Fruit fly (Drosophila melanogaster) whole organism, prepupa: ENCODE measurements around the gene cactin.

ENCODE experiments used
- Blimp-1 ChIP-seq: fragments of 200-800 bp; sonication (Bioruptor generic); optimal IDR thresholded peaks from 3 replicates; lab custom pipeline; 2017; ENCODE audit warnings: missing biosample characterization, missing genetic modification characterization, mild to moderate bottlenecking, moderate library complexity, missing genetic modification reagents
- CG10669 ChIP-seq: fragments of 200-800 bp; sonication (Bioruptor generic); optimal IDR thresholded peaks from 3 replicates; lab custom pipeline; 2018; ENCODE audit warnings: missing biosample characterization, mild to moderate bottlenecking, missing genetic modification characterization, moderate library complexity
- CG11902 ChIP-seq: fragments of 200-800 bp; sonication (Bioruptor generic); optimal IDR thresholded peaks from 3 replicates; lab custom pipeline; 2016; ENCODE audit warnings: missing biosample characterization, missing genetic modification characterization
- CG16779 ChIP-seq: fragments of 200-800 bp; sonication (Bioruptor generic); optimal IDR thresholded peaks from 3 replicates; lab custom pipeline; 2017; ENCODE audit warnings: missing biosample characterization, mild to moderate bottlenecking, missing genetic modification characterization
- CG31627 ChIP-seq: fragments of 200-800 bp; sonication (Bioruptor generic); optimal IDR thresholded peaks from 3 replicates; lab custom pipeline; 2016; ENCODE audit warnings: missing biosample characterization, missing genetic modification characterization
- CG6808 ChIP-seq: fragments of 200-800 bp; sonication (Bioruptor generic); optimal IDR thresholded peaks from 3 replicates; lab custom pipeline; 2017; ENCODE audit warnings: missing biosample characterization, missing genetic modification characterization, mild to moderate bottlenecking, moderate library complexity, missing genetic modification reagents
- CG8119 ChIP-seq: fragments of 200-800 bp; sonication (Bioruptor generic); IDR thresholded peaks from 3 replicates; pipeline ENCODE4 v1.3.6; 2022; ENCODE audit warnings: missing biosample characterization, missing genetic modification characterization
- CG8632 ChIP-seq: fragments of 200-800 bp; sonication (Bioruptor generic); optimal IDR thresholded peaks from 3 replicates; lab custom pipeline; 2016; ENCODE audit warnings: missing biosample characterization, missing genetic modification characterization
- Eip93F ChIP-seq: fragments of 200-800 bp; sonication (Bioruptor generic); optimal IDR thresholded peaks from 2 replicates; lab custom pipeline; 2016; ENCODE audit warnings: missing biosample characterization, mild to moderate bottlenecking, missing genetic modification characterization
- Gug ChIP-seq: fragments of 200-800 bp; sonication (Bioruptor generic); IDR thresholded peaks from 2 replicates; pipeline ENCODE4 v1.3.6; 2022; ENCODE audit warnings: missing biosample characterization, missing genetic modification characterization
- Hr38 ChIP-seq: sonication (Bioruptor generic); optimal IDR thresholded peaks from 2 replicates; lab custom pipeline; 2016; ENCODE audit warnings: missing biosample characterization, missing genetic modification characterization
- Lpt ChIP-seq: fragments of 200-800 bp; sonication (Bioruptor generic); optimal IDR thresholded peaks from 3 replicates; lab custom pipeline; 2016; ENCODE audit warnings: missing biosample characterization, missing genetic modification characterization
- acj6 ChIP-seq: fragments of 200-800 bp; sonication (Bioruptor generic); optimal IDR thresholded peaks from 3 replicates; lab custom pipeline; 2016; ENCODE audit warnings: missing biosample characterization, missing genetic modification characterization

DNA sequence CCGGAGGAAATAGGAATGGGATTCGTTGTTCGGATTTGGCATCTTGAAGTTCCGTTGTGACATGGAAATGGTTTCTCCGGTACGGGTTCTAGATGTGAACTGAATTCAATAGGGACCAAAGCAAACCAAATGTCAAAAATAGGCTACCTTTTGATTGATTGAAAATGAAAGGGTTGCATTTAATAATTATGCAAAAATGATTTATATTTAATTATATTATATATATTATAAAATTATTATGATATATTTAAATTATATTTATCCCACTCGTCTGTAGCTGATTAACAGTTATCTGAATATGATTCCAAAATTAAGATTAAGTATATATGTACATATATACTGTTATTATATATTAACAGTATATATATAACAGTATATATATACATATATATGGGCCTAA lies 33.2 kb upstream of the cactin start, which contains the start of gene jb:
- TF ChIP-seq CG16779 (no peak), Hr38 (GFP tag; lab: Kevin White, UChicago) (no peak), CG8119 (GFP tag; lab: Robert Waterston, UW) (no peak), Lpt (GFP tag; lab: Kevin White, UChicago) (no peak), CG31627 (GFP tag; lab: Kevin White, UChicago) (no peak), Eip93F (no peak), CG6808 (GFP tag; lab: Kevin White, UChicago) (no peak), CG10669 (GFP tag; lab: Kevin White, UChicago) (no peak), CG8632 (no peak), Blimp-1 (no peak), CG11902 (GFP tag; lab: Kevin White, UChicago) (no peak), Gug (GFP tag; lab: Robert Waterston, UW) (no peak), acj6 (no peak)
